Fruit fly (Drosophila melanogaster) whole organism, embryonic: ENCODE measurements around the gene CG4374.

Source experiments
- Blimp-1 ChIP-seq: fragments of 200-800 bp; sonication (Bioruptor generic); optimal IDR thresholded peaks from 3 replicates; lab custom pipeline; 2018; ENCODE audit warnings: missing biosample characterization, missing genetic modification characterization, mild to moderate bottlenecking, moderate library complexity, missing genetic modification reagents
- CG10321 ChIP-seq: fragments of 200-800 bp; sonication (Bioruptor generic); IDR thresholded peaks from 2 replicates; pipeline ENCODE4 v1.3.6; 2022; ENCODE audit warnings: missing biosample characterization, missing genetic modification characterization
- CG13287 ChIP-seq: fragments of 200-800 bp; sonication (Bioruptor generic); IDR thresholded peaks from 2 replicates; pipeline ENCODE4 v1.3.6; 2022; ENCODE audit warnings: missing biosample characterization, missing genetic modification characterization; ENCODE audit not compliant: partially characterized antibody
- CG13296 ChIP-seq: fragments of 200-800 bp; sonication (Bioruptor generic); optimal IDR thresholded peaks from 3 replicates; lab custom pipeline; 2018; ENCODE audit warnings: missing biosample characterization, mild to moderate bottlenecking, missing genetic modification characterization
- CG13624 ChIP-seq: fragments of 200-800 bp; sonication (Bioruptor generic); optimal IDR thresholded peaks from 2 replicates; lab custom pipeline; 2016; ENCODE audit warnings: missing biosample characterization, missing genetic modification characterization
- CG13894 ChIP-seq: fragments of 200-800 bp; sonication (Bioruptor generic); optimal IDR thresholded peaks from 3 replicates; lab custom pipeline; 2018; ENCODE audit warnings: missing biosample characterization, mild to moderate bottlenecking, missing genetic modification characterization, moderate library complexity
- CG14860 ChIP-seq: fragments of 200-800 bp; sonication (Bioruptor generic); IDR thresholded peaks from 3 replicates; pipeline ENCODE4 v1.3.6; 2022; ENCODE audit warnings: missing biosample characterization, missing genetic modification characterization; ENCODE audit not compliant: partially characterized antibody
- CG1529 ChIP-seq: fragments of 200-800 bp; sonication (Bioruptor generic); optimal IDR thresholded peaks from 3 replicates; lab custom pipeline; 2018; ENCODE audit warnings: missing biosample characterization, missing genetic modification characterization
- CG15514 ChIP-seq: fragments of 200-800 bp; sonication (Bioruptor generic); optimal IDR thresholded peaks from 3 replicates; lab custom pipeline; 2017; ENCODE audit warnings: missing biosample characterization, missing genetic modification characterization, mild to moderate bottlenecking, moderate library complexity, missing genetic modification reagents
- CG16815 ChIP-seq: fragments of 200-800 bp; sonication (Bioruptor generic); optimal IDR thresholded peaks from 3 replicates; lab custom pipeline; 2017; ENCODE audit warnings: missing biosample characterization, mild to moderate bottlenecking, missing genetic modification characterization
- CG2199 ChIP-seq: fragments of 200-800 bp; sonication (Bioruptor generic); IDR thresholded peaks from 3 replicates; pipeline ENCODE4 v1.3.6; 2022; ENCODE audit warnings: missing biosample characterization, missing genetic modification characterization
- CG3838 ChIP-seq: fragments of 200-800 bp; sonication (Bioruptor generic); optimal IDR thresholded peaks from 3 replicates; lab custom pipeline; 2016; ENCODE audit warnings: missing biosample characterization, missing genetic modification characterization
- CG4424 ChIP-seq: fragments of 200-800 bp; sonication (Bioruptor generic); optimal IDR thresholded peaks from 3 replicates; lab custom pipeline; 2016; ENCODE audit warnings: missing biosample characterization, missing genetic modification characterization
- CG5180 ChIP-seq: fragments of 200-800 bp; sonication (Bioruptor generic); optimal IDR thresholded peaks from 3 replicates; lab custom pipeline; 2017; ENCODE audit warnings: missing biosample characterization, missing genetic modification characterization, mild to moderate bottlenecking, moderate library complexity, missing genetic modification reagents
- CG6765 ChIP-seq: fragments of 200-800 bp; sonication (Bioruptor generic); optimal IDR thresholded peaks from 3 replicates; lab custom pipeline; 2017; ENCODE audit warnings: missing biosample characterization, mild to moderate bottlenecking, missing genetic modification characterization
- CG8388 ChIP-seq: fragments of 200-800 bp; sonication (Bioruptor generic); optimal IDR thresholded peaks from 2 replicates; lab custom pipeline; 2019; ENCODE audit warnings: missing biosample characterization, mild to moderate bottlenecking, missing genetic modification characterization, moderate library complexity
- CG8944 ChIP-seq: fragments of 200-800 bp; sonication (Bioruptor generic); optimal IDR thresholded peaks from 3 replicates; lab custom pipeline; 2016; ENCODE audit warnings: missing biosample characterization, missing genetic modification characterization
- Dbx ChIP-seq: fragments of 200-800 bp; sonication (Bioruptor generic); IDR thresholded peaks from 3 replicates; pipeline ENCODE4 v1.3.6; 2022; ENCODE audit warnings: missing biosample characterization, missing genetic modification characterization
- Deaf1 ChIP-seq: fragments of 200-800 bp; optimal IDR thresholded peaks from 3 replicates; lab custom pipeline; 2019; ENCODE audit warnings: missing biosample characterization, mild to moderate bottlenecking, missing genetic modification characterization, moderate library complexity
- Hr78 ChIP-seq, 2 experiments: fragments of 200-800 bp in 1 of 2; fragments of >200 bp in 1 of 2; sonication (Bioruptor generic) in 1 of 2; optimal IDR thresholded peaks; 2 replicates each; lab custom pipeline; 2017 to 2019; ENCODE audit warnings: missing biosample characterization in 2 of 2, missing genetic modification characterization in 2 of 2, mild to moderate bottlenecking in 1 of 2, moderate library complexity in 1 of 2
- Mad ChIP-seq: fragments of 200-800 bp; sonication (Bioruptor generic); optimal IDR thresholded peaks from 2 replicates; lab custom pipeline; 2016; ENCODE audit warnings: missing biosample characterization, missing genetic modification characterization
- Med ChIP-seq: fragments of 200-800 bp; sonication (Bioruptor generic); peaks from one replicate; lab custom pipeline; 2016; ENCODE audit warnings: missing biosample characterization, missing genetic modification characterization, mild to moderate bottlenecking, inconsistent platforms, moderate library complexity
- Oaz ChIP-seq: fragments of 200-800 bp; sonication (Bioruptor generic); IDR thresholded peaks from 2 replicates; pipeline ENCODE4 v1.3.6; 2022; ENCODE audit warnings: missing biosample characterization, missing genetic modification characterization
- Pdp1 ChIP-seq, 2 experiments: fragments of 200-800 bp; sonication (Bioruptor generic); optimal IDR thresholded peaks; 3 replicates each; lab custom pipeline; 2016; ENCODE audit warnings: missing biosample characterization in 2 of 2, missing genetic modification characterization in 2 of 2, mild to moderate bottlenecking in 1 of 2, moderate library complexity in 1 of 2
- Trl ChIP-seq, 3 experiments: fragments of >200 bp in 2 of 3; fragments of 200-800 bp in 1 of 3; sonication (Bioruptor generic) in 1 of 3; optimal IDR thresholded peaks; 2 replicates in 1 of 3; 3 replicates in 2 of 3; lab custom pipeline; 2016 to 2017; ENCODE audit warnings: missing biosample characterization in 1 of 3, missing genetic modification characterization in 1 of 3
- ab ChIP-seq: fragments of 200-800 bp; sonication (Bioruptor generic); optimal IDR thresholded peaks from 2 replicates; lab custom pipeline; 2016; ENCODE audit warnings: missing biosample characterization, missing genetic modification characterization
- abd-A ChIP-seq: fragments of 200-800 bp; sonication (Bioruptor generic); optimal IDR thresholded peaks from 3 replicates; lab custom pipeline; 2019; ENCODE audit warnings: missing biosample characterization, mild to moderate bottlenecking, missing genetic modification characterization, moderate library complexity
- aop ChIP-seq: fragments of 200-800 bp; sonication (Bioruptor generic); IDR thresholded peaks from 2 replicates; pipeline ENCODE4 v1.3.6; 2022; ENCODE audit warnings: missing biosample characterization, missing genetic modification characterization
- bsh ChIP-seq, 2 experiments: fragments of 200-800 bp; sonication (Bioruptor generic); optimal IDR thresholded peaks; 2 replicates each; lab custom pipeline; 2017 to 2018; ENCODE audit warnings: mild to moderate bottlenecking in 2 of 2, missing biosample characterization in 2 of 2, missing genetic modification characterization in 2 of 2, moderate library complexity in 1 of 2
- cato ChIP-seq: fragments of 200-800 bp; sonication (Bioruptor generic); optimal IDR thresholded peaks from 2 replicates; lab custom pipeline; 2016; ENCODE audit warnings: missing biosample characterization, missing genetic modification characterization, borderline replicate concordance
- chif ChIP-seq, 2 experiments: fragments of 200-800 bp; sonication (Bioruptor generic); optimal IDR thresholded peaks; 3 replicates each; lab custom pipeline; 2016; ENCODE audit warnings: missing biosample characterization in 2 of 2, missing genetic modification characterization in 2 of 2
- chinmo ChIP-seq: fragments of 200-800 bp; sonication (Bioruptor generic); IDR thresholded peaks from 4 replicates; pipeline ENCODE4 v1.3.6; 2022; ENCODE audit warnings: missing biosample characterization, missing genetic modification characterization; ENCODE audit not compliant: partially characterized antibody
- ci ChIP-seq: fragments of 200-800 bp; sonication (Bioruptor generic); IDR thresholded peaks from 3 replicates; pipeline ENCODE4 v1.3.6; 2022; ENCODE audit warnings: missing biosample characterization, missing genetic modification characterization
- crol ChIP-seq: fragments of 200-800 bp; sonication (Bioruptor generic); IDR thresholded peaks from 2 replicates; pipeline ENCODE4 v1.3.6; 2022; ENCODE audit warnings: missing biosample characterization, missing genetic modification characterization
- esg ChIP-seq: fragments of 200-800 bp; sonication (Bioruptor generic); conservative IDR thresholded peaks from 2 replicates; pipeline ENCODE4 v1.3.6; 2022; ENCODE audit warnings: missing biosample characterization, missing genetic modification characterization
- ewg ChIP-seq: fragments of 200-800 bp; sonication (Bioruptor generic); optimal IDR thresholded peaks from 3 replicates; lab custom pipeline; 2017; ENCODE audit warnings: mild to moderate bottlenecking, missing biosample characterization, missing genetic modification reagents, missing genetic modification characterization
- gcm2 ChIP-seq: fragments of 200-800 bp; sonication (Bioruptor generic); optimal IDR thresholded peaks from 2 replicates; lab custom pipeline; 2016; ENCODE audit warnings: missing biosample characterization, missing genetic modification characterization
- hb ChIP-seq: fragments of 200-800 bp; sonication (Bioruptor generic); IDR thresholded peaks from 3 replicates; pipeline ENCODE4 v1.3.6; 2022; ENCODE audit warnings: missing biosample characterization, missing genetic modification characterization; ENCODE audit not compliant: partially characterized antibody
- ind ChIP-seq: fragments of 200-800 bp; sonication (Bioruptor generic); optimal IDR thresholded peaks from 3 replicates; lab custom pipeline; 2016; ENCODE audit warnings: missing biosample characterization, missing genetic modification characterization
- nom ChIP-seq: fragments of 200-800 bp; sonication (Bioruptor generic); optimal IDR thresholded peaks from 2 replicates; lab custom pipeline; 2017; ENCODE audit warnings: missing biosample characterization, missing genetic modification characterization, mild to moderate bottlenecking, moderate library complexity, missing genetic modification reagents
- odd ChIP-seq: fragments of 200-800 bp; sonication (Bioruptor generic); optimal IDR thresholded peaks from 2 replicates; lab custom pipeline; 2017; ENCODE audit warnings: missing biosample characterization, mild to moderate bottlenecking, missing genetic modification characterization
- onecut ChIP-seq: fragments of 200-800 bp; sonication (Bioruptor generic); IDR thresholded peaks from 2 replicates; pipeline ENCODE4 v1.3.6; 2022; ENCODE audit warnings: missing biosample characterization, missing genetic modification characterization
- row ChIP-seq: fragments of 200-800 bp; sonication (Bioruptor generic); IDR thresholded peaks from 3 replicates; pipeline ENCODE4 v1.3.6; 2022; ENCODE audit warnings: missing biosample characterization, missing genetic modification characterization
- seq ChIP-seq: fragments of 200-800 bp; sonication (Bioruptor generic); IDR thresholded peaks from 2 replicates; pipeline ENCODE4 v1.3.6; 2022; ENCODE audit warnings: missing biosample characterization, missing genetic modification characterization
- slbo ChIP-seq: fragments of 200-800 bp; sonication (Bioruptor generic); IDR thresholded peaks from 2 replicates; pipeline ENCODE4 v1.3.6; 2022; ENCODE audit warnings: missing biosample characterization, missing genetic modification characterization
- vvl ChIP-seq: fragments of 200-800 bp; sonication (Bioruptor generic); IDR thresholded peaks from 2 replicates; pipeline ENCODE4 v1.3.6; 2022; ENCODE audit warnings: missing biosample characterization, missing genetic modification characterization

Gene CG4374

DNA sequence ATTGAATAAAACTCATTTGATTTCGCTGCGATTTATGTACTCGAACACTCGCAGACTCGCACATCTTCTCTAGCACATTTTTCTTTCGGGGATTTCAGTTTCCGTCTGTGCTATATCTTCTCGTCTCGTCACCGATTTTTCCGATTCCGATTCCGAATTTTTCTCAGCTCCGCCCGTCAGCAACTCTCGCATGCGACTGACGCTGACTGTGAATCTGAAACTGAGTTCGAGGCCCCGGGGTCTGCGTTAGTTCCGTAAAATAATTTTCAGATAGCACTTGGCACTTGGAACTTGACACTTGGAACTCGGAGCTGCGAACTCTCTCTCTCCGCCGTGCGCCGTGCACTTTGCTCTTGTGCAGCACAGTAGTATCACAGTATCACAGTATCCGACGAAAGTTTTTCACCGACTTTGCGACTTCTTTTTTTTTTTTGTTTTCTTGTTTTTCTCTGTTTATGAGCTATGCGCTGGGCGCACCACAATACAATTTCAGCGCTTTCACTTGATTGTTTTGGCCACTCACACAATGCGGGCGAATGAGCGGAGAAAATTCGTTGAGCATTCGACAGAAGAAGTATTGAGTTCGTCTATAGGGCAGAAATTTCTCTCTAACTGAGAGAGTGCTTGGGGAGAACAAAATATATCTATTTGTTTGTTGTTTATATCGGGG lies 87.4 kb downstream of the CG4374 start, which contains the start of gene CG4393 (continued):
- TF ChIP-seq CG8388 (GFP tag; lab: Kevin White, UChicago) (peak; percentile 94), vvl (GFP tag; lab: Robert Waterston, UW) (0 out of 2 replicates have a peak, but pooled peaks have one; percentile 24), CG13296 (GFP tag; lab: Kevin White, UChicago) (no peak), row (GFP tag; lab: Robert Waterston, UW) (peak; percentile 51), CG15514 (peak; percentile 89), onecut (no peak), Pdp1 (GFP tag; optimal IDR thresholded peaks at IDR 0.05; lab: Kevin White, UChicago) (no peak), Mad (no peak), CG13624 (no peak), Dbx (0 out of 3 replicates have a peak, but pooled peaks have one; percentile 24), Blimp-1 (peak; percentile 61), CG13894 (tag; lab: Kevin White, UChicago) (peak; percentile 90), nom (GFP tag; lab: Kevin White, UChicago) (peak; percentile 80), ind (GFP tag; lab: Kevin White, UChicago) (no peak), Deaf1 (tag; lab: Kevin White, UChicago) (peak; percentile 31), gcm2 (GFP tag; lab: Kevin White, UChicago) (peak; percentile 18), hb (GFP tag; lab: Robert Waterston, UW) (no peak), CG2199 (GFP tag; lab: Robert Waterston, UW) (peak; percentile 86; the same call in 1 of the 3 replicates), Hr78 (GFP tag; optimal IDR thresholded peaks at IDR 0.05; lab: Kevin White, UChicago) (peak in 1 of 2 experiments; percentile 91), chif (GFP tag; optimal IDR thresholded peaks at IDR 0.05; lab: Kevin White, UChicago) (no peak), aop (GFP tag; lab: Robert Waterston, UW) (peak; percentile 2; the same call in 1 of the 2 replicates), CG5180 (GFP tag; lab: Kevin White, UChicago) (no peak), ci (GFP tag; lab: Robert Waterston, UW) (0 out of 3 replicates have a peak, but pooled peaks have one; percentile 35), chinmo (GFP tag; lab: Robert Waterston, UW) (0 out of 4 replicates have a peak, but pooled peaks have one; percentile 44), CG4424 (no peak)

- TF ChIP-seq seq (GFP tag; lab: Robert Waterston, UW) (peak; percentile 49; the same call in 1 of the 2 replicates), bsh (GFP tag; optimal IDR thresholded peaks at IDR 0.05; lab: Kevin White, UChicago) (peak in 1 of 2 experiments; percentile 5), ewg (GFP tag; lab: Kevin White, UChicago) (peak; percentile 88), CG10321 (0 out of 2 replicates have a peak, but pooled peaks have one; percentile 7), CG6765 (GFP tag; lab: Kevin White, UChicago) (no peak), CG13287 (GFP tag; lab: Robert Waterston, UW) (0 out of 2 replicates have a peak, but pooled peaks have one; percentile 12), CG8944 (GFP tag; lab: Kevin White, UChicago) (no peak), CG13894 (tag; lab: Kevin White, UChicago) (peak; percentile 70), crol (GFP tag; lab: Robert Waterston, UW) (peak; percentile 88), CG14860 (GFP tag; lab: Robert Waterston, UW) (no peak), Med (GFP tag; lab: Kevin White, UChicago) (peak; percentile 13), chinmo (GFP tag; lab: Robert Waterston, UW) (0 out of 4 replicates have a peak, but pooled peaks have one; percentile 8), slbo (GFP tag; lab: Robert Waterston, UW) (0 out of 2 replicates have a peak, but pooled peaks have one; percentile 24), Mad (no peak), odd (GFP tag; lab: Kevin White, UChicago) (no peak), esg (GFP tag; lab: Robert Waterston, UW) (no peak), abd-A (tag; lab: Kevin White, UChicago) (peak; percentile 70), CG16815 (no peak), CG3838 (GFP tag; lab: Kevin White, UChicago) (no peak), CG1529 (GFP tag; lab: Kevin White, UChicago) (no peak), Deaf1 (tag; lab: Kevin White, UChicago) (peak; percentile 11), Trl (optimal IDR thresholded peaks at IDR 0.05; lab: Kevin White, UChicago) (peak; percentile 45 to 64), Trl (GFP tag; optimal IDR thresholded peaks at IDR 0.05; lab: Kevin White, UChicago) (no peak), Oaz (0 out of 2 replicates have a peak, but pooled peaks have one; percentile 11), ab (GFP tag; lab: Kevin White, UChicago) (no peak), cato (GFP tag; lab: Kevin White, UChicago) (no peak)
- TF ChIP-seq, all 482 proteins: peak for 14
Observed at dm6 chr3R:23383723-23384122, 88.4 kb downstream of the CG4374 start.
